Fruit fly (Drosophila melanogaster) whole organism, embryonic: Measurements from ENCODE around the gene Ufl1.

Experiments
- Antp ChIP-seq: fragments of 200-800 bp; sonication (Bioruptor generic); optimal IDR thresholded peaks from 3 replicates; lab custom pipeline; 2016; ENCODE audit warnings: missing biosample characterization, missing genetic modification characterization
- Atf3 ChIP-seq: fragments of 200-800 bp; sonication (Bioruptor generic); optimal IDR thresholded peaks from 3 replicates; lab custom pipeline; 2016; ENCODE audit warnings: missing biosample characterization, missing genetic modification characterization
- B-H2 ChIP-seq: fragments of 200-800 bp; sonication (Bioruptor generic); optimal IDR thresholded peaks from 2 replicates; lab custom pipeline; 2018; ENCODE audit warnings: missing biosample characterization, mild to moderate bottlenecking, missing genetic modification characterization
- CG10321 ChIP-seq: fragments of 200-800 bp; sonication (Bioruptor generic); IDR thresholded peaks from 2 replicates; pipeline ENCODE4 v1.3.6; 2022; ENCODE audit warnings: missing biosample characterization, missing genetic modification characterization
- CG11695 ChIP-seq: fragments of 200-800 bp; sonication (Bioruptor generic); IDR thresholded peaks from 3 replicates; pipeline ENCODE4 v1.3.6; 2022; ENCODE audit warnings: missing biosample characterization, missing genetic modification characterization
- CG12071 ChIP-seq: fragments of 200-800 bp; sonication (Bioruptor generic); optimal IDR thresholded peaks from 3 replicates; lab custom pipeline; 2018; ENCODE audit warnings: missing biosample characterization, mild to moderate bottlenecking, missing genetic modification characterization
- CG17186 ChIP-seq: fragments of 200-800 bp; sonication (Bioruptor generic); optimal IDR thresholded peaks from 3 replicates; lab custom pipeline; 2017; ENCODE audit warnings: missing biosample characterization, missing genetic modification reagents, missing genetic modification characterization
- CG17912 ChIP-seq: fragments of 200-800 bp; sonication (Bioruptor generic); optimal IDR thresholded peaks from 2 replicates; lab custom pipeline; 2018; ENCODE audit warnings: missing biosample characterization, mild to moderate bottlenecking, missing genetic modification characterization
- CG2120 ChIP-seq: fragments of 200-800 bp; sonication (Bioruptor generic); optimal IDR thresholded peaks from 3 replicates; lab custom pipeline; 2016; ENCODE audit warnings: missing biosample characterization, missing genetic modification characterization
- CG2129 ChIP-seq: fragments of 200-800 bp; sonication (Bioruptor generic); IDR thresholded peaks from 2 replicates; pipeline ENCODE4 v1.3.6; 2022; ENCODE audit warnings: missing biosample characterization, missing genetic modification characterization; ENCODE audit not compliant: partially characterized antibody
- CG3065 ChIP-seq: fragments of 200-800 bp; sonication (Bioruptor generic); optimal IDR thresholded peaks from 2 replicates; lab custom pipeline; 2016; ENCODE audit warnings: missing biosample characterization, missing genetic modification characterization
- CG32532 ChIP-seq: fragments of 200-800 bp; sonication (Bioruptor generic); IDR thresholded peaks from 2 replicates; pipeline ENCODE4 v1.3.6; 2022; ENCODE audit warnings: missing biosample characterization, missing genetic modification characterization
- CG3838 ChIP-seq: fragments of 200-800 bp; sonication (Bioruptor generic); optimal IDR thresholded peaks from 3 replicates; lab custom pipeline; 2016; ENCODE audit warnings: missing biosample characterization, missing genetic modification characterization
- CG42726 ChIP-seq: fragments of 200-800 bp; sonication (Bioruptor generic); IDR thresholded peaks from 2 replicates; pipeline ENCODE4 v1.3.6; 2022; ENCODE audit warnings: missing biosample characterization, missing genetic modification characterization; ENCODE audit not compliant: partially characterized antibody
- CG4360 ChIP-seq: fragments of 200-800 bp; sonication (Bioruptor generic); IDR thresholded peaks from 2 replicates; pipeline ENCODE4 v1.3.6; 2022; ENCODE audit warnings: missing biosample characterization, missing genetic modification characterization
- CG4617 ChIP-seq: fragments of 200-800 bp; sonication (Bioruptor generic); optimal IDR thresholded peaks from 3 replicates; lab custom pipeline; 2016; ENCODE audit warnings: missing biosample characterization, missing genetic modification characterization, borderline replicate concordance
- CG7963 ChIP-seq: fragments of 200-800 bp; sonication (Bioruptor generic); IDR thresholded peaks from 3 replicates; pipeline ENCODE4 v1.3.6; 2022; ENCODE audit warnings: missing biosample characterization, missing genetic modification characterization; ENCODE audit not compliant: partially characterized antibody
- CG8765 ChIP-seq: fragments of 200-800 bp; sonication (Bioruptor generic); IDR thresholded peaks from 2 replicates; pipeline ENCODE4 v1.3.6; 2022; ENCODE audit warnings: missing biosample characterization, missing genetic modification characterization
- Dip3 ChIP-seq: fragments of 200-800 bp; sonication (Bioruptor generic); optimal IDR thresholded peaks from 3 replicates; lab custom pipeline; 2016; ENCODE audit warnings: missing biosample characterization, missing genetic modification characterization
- HLH3B ChIP-seq: fragments of 200-800 bp; sonication (Bioruptor generic); IDR thresholded peaks from 2 replicates; pipeline ENCODE4 v1.3.6; 2022; ENCODE audit warnings: missing biosample characterization, missing genetic modification characterization
- HLH54F ChIP-seq: fragments of 200-800 bp; sonication (Bioruptor generic); optimal IDR thresholded peaks from 3 replicates; lab custom pipeline; 2016; ENCODE audit warnings: missing biosample characterization, missing genetic modification characterization
- Hmx ChIP-seq: fragments of 200-800 bp; sonication (Bioruptor generic); optimal IDR thresholded peaks from 2 replicates; lab custom pipeline; 2016; ENCODE audit warnings: missing biosample characterization, missing genetic modification characterization
- MBD-R2 ChIP-seq: fragments of 200-800 bp; sonication (Bioruptor generic); IDR thresholded peaks from 2 replicates; pipeline ENCODE4 v1.3.6; 2022; ENCODE audit warnings: missing biosample characterization, missing genetic modification characterization
- NC2α ChIP-seq: fragments of 200-800 bp; sonication (Bioruptor generic); optimal IDR thresholded peaks from 2 replicates; lab custom pipeline; 2016; ENCODE audit warnings: missing biosample characterization, missing genetic modification characterization
- NK7.1 ChIP-seq: fragments of 200-800 bp; sonication (Bioruptor generic); optimal IDR thresholded peaks from 3 replicates; lab custom pipeline; 2016; ENCODE audit warnings: missing biosample characterization, missing genetic modification characterization
- Optix ChIP-seq: fragments of 200-800 bp; sonication (Bioruptor generic); IDR thresholded peaks from 3 replicates; pipeline ENCODE4 v1.3.6; 2022; ENCODE audit warnings: missing biosample characterization, missing genetic modification characterization
- Rx ChIP-seq: fragments of 200-800 bp; sonication (Bioruptor generic); IDR thresholded peaks from 2 replicates; pipeline ENCODE4 v1.3.6; 2022; ENCODE audit warnings: missing biosample characterization, missing genetic modification characterization
- Side ChIP-seq: fragments of 200-800 bp; sonication (Bioruptor generic); optimal IDR thresholded peaks from 2 replicates; lab custom pipeline; 2016; ENCODE audit warnings: missing biosample characterization, missing genetic modification characterization
- Vsx1 ChIP-seq: fragments of 200-800 bp; sonication (Bioruptor generic); optimal IDR thresholded peaks from 2 replicates; lab custom pipeline; 2017; ENCODE audit warnings: missing biosample characterization, mild to moderate bottlenecking, missing genetic modification characterization, missing genetic modification reagents
- abd-A ChIP-seq: fragments of 200-800 bp; sonication (Bioruptor generic); optimal IDR thresholded peaks from 3 replicates; lab custom pipeline; 2019; ENCODE audit warnings: missing biosample characterization, mild to moderate bottlenecking, missing genetic modification characterization, moderate library complexity
- al ChIP-seq: fragments of 200-800 bp; sonication (Bioruptor generic); IDR thresholded peaks from 2 replicates; pipeline ENCODE4 v1.3.6; 2022; ENCODE audit warnings: missing biosample characterization, missing genetic modification characterization
- ara ChIP-seq: fragments of 200-800 bp; sonication (Bioruptor generic); IDR thresholded peaks from 2 replicates; pipeline ENCODE4 v1.3.6; 2022; ENCODE audit warnings: missing biosample characterization, missing genetic modification characterization
- bigmax ChIP-seq: fragments of 200-800 bp; sonication (Bioruptor generic); optimal IDR thresholded peaks from 2 replicates; lab custom pipeline; 2018; ENCODE audit warnings: missing biosample characterization, mild to moderate bottlenecking, missing genetic modification characterization
- btn ChIP-seq: fragments of 200-800 bp; sonication (Bioruptor generic); optimal IDR thresholded peaks from 2 replicates; lab custom pipeline; 2016; ENCODE audit warnings: missing biosample characterization, missing genetic modification characterization
- cad ChIP-seq: fragments of >200 bp; optimal IDR thresholded peaks from 2 replicates; lab custom pipeline; 2017; ENCODE audit warnings: missing biosample characterization, missing genetic modification characterization
- dimm ChIP-seq: fragments of 200-800 bp; sonication (Bioruptor generic); IDR thresholded peaks from 2 replicates; pipeline ENCODE4 v1.3.6; 2022; ENCODE audit warnings: missing biosample characterization, missing genetic modification characterization
- esg ChIP-seq: fragments of 200-800 bp; sonication (Bioruptor generic); conservative IDR thresholded peaks from 2 replicates; pipeline ENCODE4 v1.3.6; 2022; ENCODE audit warnings: missing biosample characterization, missing genetic modification characterization
- fru ChIP-seq: fragments of >200 bp; optimal IDR thresholded peaks from 2 replicates; lab custom pipeline; 2017
- gro ChIP-seq: fragments of 200-800 bp; sonication (Bioruptor generic); optimal IDR thresholded peaks from 2 replicates; lab custom pipeline; 2016; ENCODE audit warnings: missing biosample characterization, missing genetic modification characterization
- klu ChIP-seq: fragments of 200-800 bp; sonication (Bioruptor generic); IDR thresholded peaks from 2 replicates; pipeline ENCODE4 v1.3.6; 2022; ENCODE audit warnings: missing biosample characterization, missing genetic modification characterization
- lbe ChIP-seq: fragments of 200-800 bp; sonication (Bioruptor generic); optimal IDR thresholded peaks from 2 replicates; lab custom pipeline; 2016; ENCODE audit warnings: missing biosample characterization, mild to moderate bottlenecking, missing genetic modification characterization
- lmd ChIP-seq: fragments of 200-800 bp; sonication (Bioruptor generic); IDR thresholded peaks from 2 replicates; pipeline ENCODE4 v1.3.6; 2022; ENCODE audit warnings: missing biosample characterization, missing genetic modification characterization
- pnt ChIP-seq: fragments of 200-800 bp; sonication (Bioruptor generic); optimal IDR thresholded peaks from 3 replicates; lab custom pipeline; 2016; ENCODE audit warnings: missing biosample characterization, missing genetic modification characterization
- ranshi ChIP-seq: fragments of 200-800 bp; sonication (Bioruptor generic); IDR thresholded peaks from 2 replicates; pipeline ENCODE4 v1.3.6; 2022; ENCODE audit warnings: missing biosample characterization, missing genetic modification characterization
- repo ChIP-seq: fragments of 200-800 bp; sonication (Bioruptor generic); optimal IDR thresholded peaks from 2 replicates; lab custom pipeline; 2016; ENCODE audit warnings: missing biosample characterization, missing genetic modification characterization
- slou ChIP-seq: fragments of 200-800 bp; sonication (Bioruptor generic); optimal IDR thresholded peaks from 3 replicates; lab custom pipeline; 2016; ENCODE audit warnings: missing biosample characterization, missing genetic modification characterization
- so ChIP-seq: fragments of 200-800 bp; sonication (Bioruptor generic); IDR thresholded peaks from 3 replicates; pipeline ENCODE4 v1.3.6; 2022; ENCODE audit warnings: missing biosample characterization, missing genetic modification characterization
- sob ChIP-seq: fragments of 200-800 bp; sonication (Bioruptor generic); IDR thresholded peaks from 2 replicates; pipeline ENCODE4 v1.3.6; 2022; ENCODE audit warnings: missing biosample characterization, missing genetic modification characterization
- tll ChIP-seq, 2 experiments: fragments of 200-800 bp in 1 of 2; fragments of >200 bp in 1 of 2; sonication (Bioruptor generic) in 1 of 2; optimal IDR thresholded peaks; 2 replicates each; lab custom pipeline; 2017 to 2019; ENCODE audit warnings: missing biosample characterization in 2 of 2, missing genetic modification characterization in 2 of 2, mild to moderate bottlenecking in 1 of 2, moderate library complexity in 1 of 2
- toy ChIP-seq: fragments of 200-800 bp; sonication (Bioruptor generic); IDR thresholded peaks from 2 replicates; pipeline ENCODE4 v1.3.6; 2022; ENCODE audit warnings: missing biosample characterization, missing genetic modification characterization
- trh ChIP-seq: fragments of 200-800 bp; sonication (Bioruptor generic); optimal IDR thresholded peaks from 2 replicates; lab custom pipeline; 2016; ENCODE audit warnings: missing biosample characterization, missing genetic modification characterization
- tx ChIP-seq: fragments of 200-800 bp; sonication (Bioruptor generic); optimal IDR thresholded peaks from 2 replicates; lab custom pipeline; 2016; ENCODE audit warnings: missing biosample characterization, missing genetic modification characterization
- yki ChIP-seq: fragments of >200 bp; optimal IDR thresholded peaks from 3 replicates; lab custom pipeline; 2018
- zf30C ChIP-seq: fragments of 200-800 bp; sonication (Bioruptor generic); optimal IDR thresholded peaks from 3 replicates; lab custom pipeline; 2018; ENCODE audit warnings: missing biosample characterization, mild to moderate bottlenecking, missing genetic modification characterization

The Ufl1 gene

DNA sequence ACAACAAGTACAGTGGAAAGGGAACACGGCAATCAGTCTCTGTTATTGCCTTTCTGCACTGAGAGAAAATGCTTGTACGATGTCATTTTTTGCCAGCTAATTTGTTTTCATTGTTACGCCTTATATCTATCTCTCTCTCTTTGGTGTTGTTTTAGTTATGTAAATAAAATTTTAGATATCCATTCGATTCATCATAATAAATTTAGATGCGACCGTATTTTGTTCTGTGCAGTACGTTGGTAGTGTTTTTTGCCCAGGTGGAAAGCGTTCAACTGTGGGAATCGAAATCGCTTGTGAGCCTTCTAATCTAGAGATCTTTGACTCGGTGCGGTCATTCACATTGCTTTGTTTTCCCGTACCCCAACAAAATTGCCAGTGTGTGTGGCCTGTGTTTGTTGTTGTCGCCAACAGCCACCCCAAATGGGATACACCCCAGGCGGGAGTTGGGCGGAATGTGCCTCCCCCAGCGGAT, 1.5 kb upstream of the Ufl1 start (continued):
- no peak for TF ChIP-seq CG2129 (GFP tag; lab: Robert Waterston, UW)
- TF ChIP-seq CG8765 (GFP tag; lab: Robert Waterston, UW), result no peak
- TF ChIP-seq CG4360 (GFP tag; lab: Robert Waterston, UW), result no peak
- peak; percentile 0 for TF ChIP-seq abd-A (tag; lab: Kevin White, UChicago)
- TF ChIP-seq B-H2 (GFP tag; lab: Kevin White, UChicago), result peak; percentile 65
- TF ChIP-seq al (GFP tag; lab: Robert Waterston, UW), result no peak
- TF ChIP-seq CG7963 (GFP tag; lab: Robert Waterston, UW), result no peak
- TF ChIP-seq CG32532 (GFP tag; lab: Robert Waterston, UW), result no peak
- peak; percentile 84 for TF ChIP-seq Antp (GFP tag; lab: Kevin White, UChicago)
- TF ChIP-seq btn (GFP tag; lab: Kevin White, UChicago), result peak; percentile 76
- TF ChIP-seq trh (GFP tag; lab: Kevin White, UChicago), result peak; percentile 54
- peak; percentile 21 to 84 for TF ChIP-seq tll (GFP tag; optimal IDR thresholded peaks at IDR 0.05; lab: Kevin White, UChicago)
- TF ChIP-seq lmd (GFP tag; lab: Robert Waterston, UW), result no peak
- no peak for TF ChIP-seq ara
- TF ChIP-seq CG17186 (GFP tag; lab: Kevin White, UChicago), result peak; percentile 70
- TF ChIP-seq fru (lab: Kevin White, UChicago), result no peak
- no peak for TF ChIP-seq klu (GFP tag; lab: Robert Waterston, UW)
- peak; percentile 86 for TF ChIP-seq Dip3
- no peak for TF ChIP-seq cad
- peak; percentile 85 for TF ChIP-seq Vsx1
- TF ChIP-seq HLH3B (GFP tag; lab: Robert Waterston, UW), result no peak
- TF ChIP-seq CG10321 (GFP tag; lab: Robert Waterston, UW), result no peak
- peak; percentile 85 for TF ChIP-seq CG12071 (GFP tag; lab: Kevin White, UChicago)
- no peak for TF ChIP-seq Rx (GFP tag; lab: Robert Waterston, UW)
- no peak for TF ChIP-seq sob (GFP tag; lab: Robert Waterston, UW)
- TF ChIP-seq CG4617 (GFP tag; lab: Kevin White, UChicago), result peak; percentile 48
- no peak for TF ChIP-seq bigmax (GFP tag; lab: Kevin White, UChicago)
- TF ChIP-seq CG3065 (GFP tag; lab: Kevin White, UChicago), result peak; percentile 42
- TF ChIP-seq gro (GFP tag; lab: Kevin White, UChicago), result peak; percentile 94
- TF ChIP-seq CG42726 (GFP tag; lab: Robert Waterston, UW), result no peak
- TF ChIP-seq tx (GFP tag; lab: Kevin White, UChicago), result peak; percentile 89
- TF ChIP-seq dimm, result no peak
- TF ChIP-seq esg, result no peak
- TF ChIP-seq zf30C (GFP tag; lab: Kevin White, UChicago), result peak; percentile 94
- TF ChIP-seq slou (GFP tag; lab: Kevin White, UChicago), result peak; percentile 71
- no peak for TF ChIP-seq MBD-R2 (GFP tag; lab: Robert Waterston, UW)
- peak; percentile 66 for TF ChIP-seq CG3838 (GFP tag; lab: Kevin White, UChicago)
- TF ChIP-seq pnt (GFP tag; lab: Kevin White, UChicago), result peak; percentile 73
- TF ChIP-seq toy, result no peak
- TF ChIP-seq HLH54F (GFP tag; lab: Kevin White, UChicago), result peak; percentile 89
- no peak for TF ChIP-seq Optix (GFP tag; lab: Robert Waterston, UW)
- TF ChIP-seq so (GFP tag; lab: Robert Waterston, UW), result no peak
- peak; percentile 79 for TF ChIP-seq Side (GFP tag; lab: Kevin White, UChicago)
- no peak for TF ChIP-seq yki
- TF ChIP-seq CG11695, result no peak
- no peak for TF ChIP-seq CG17912 (GFP tag; lab: Kevin White, UChicago)
- TF ChIP-seq Hmx (GFP tag; lab: Kevin White, UChicago), result peak; percentile 79
- TF ChIP-seq NK7.1 (GFP tag; lab: Kevin White, UChicago), result peak; percentile 89
- TF ChIP-seq repo (GFP tag; lab: Kevin White, UChicago), result peak; percentile 83
- TF ChIP-seq lbe (GFP tag; lab: Kevin White, UChicago), result peak; percentile 91
- TF ChIP-seq ranshi, result no peak
- TF ChIP-seq Atf3 (GFP tag; lab: Kevin White, UChicago), result peak; percentile 81
- TF ChIP-seq NC2α, result peak; percentile 68
- peak; percentile 96 for TF ChIP-seq CG2120 (GFP tag; lab: Kevin White, UChicago)
